Worm (Caenorhabditis elegans) whole organism, L1 larva: ENCODE data around the gene F43G6.7.

ENCODE experiments used
- C04F5.9 ChIP-seq: sonication (generic microtip); optimal IDR thresholded peaks from 2 replicates; lab custom pipeline; 2016; ENCODE audit warnings: missing genetic modification characterization, missing compliant biosample characterization
- C16A3.4 ChIP-seq: fragments of 150-350 bp; optimal IDR thresholded peaks from 2 replicates; lab custom pipeline; 2014; ENCODE audit warnings: missing biosample characterization, missing genetic modification characterization
- Y116A8C.19 ChIP-seq: sonication (generic microtip); optimal IDR thresholded peaks from 2 replicates; lab custom pipeline; 2016; ENCODE audit warnings: missing compliant biosample characterization, missing genetic modification characterization, borderline replicate concordance
- aha-1 ChIP-seq: fragments of 150-350 bp; optimal IDR thresholded peaks from 2 replicates; lab custom pipeline; 2014; ENCODE audit warnings: missing biosample characterization, missing genetic modification characterization
- aly-2 ChIP-seq: fragments of 150-350 bp; optimal IDR thresholded peaks from 2 replicates; lab custom pipeline; 2014; ENCODE audit warnings: missing biosample characterization, missing genetic modification characterization
- blmp-1 ChIP-seq: fragments of 150-350 bp; optimal IDR thresholded peaks from 2 replicates; lab custom pipeline; 2014; ENCODE audit warnings: missing biosample characterization, missing genetic modification characterization
- ceh-82 ChIP-seq, 3 experiments: fragments of 150-350 bp in 1 of 3; sonication (generic microtip) in 2 of 3; optimal IDR thresholded peaks; 2 replicates each; lab custom pipeline; 2014 to 2017; ENCODE audit warnings: missing biosample characterization in 3 of 3, missing genetic modification characterization in 3 of 3
- ceh-88 ChIP-seq: fragments of 200-800 bp; sonication (Bioruptor generic); IDR thresholded peaks from 2 replicates; pipeline ENCODE4 v1.3.6; 2022; ENCODE audit warnings: missing genetic modification characterization, missing compliant biosample characterization
- ces-1 ChIP-seq: fragments of 150-350 bp; optimal IDR thresholded peaks from 2 replicates; lab custom pipeline; 2014; ENCODE audit warnings: missing biosample characterization, missing genetic modification reagents, missing genetic modification characterization
- efl-1 ChIP-seq, 4 experiments: fragments of 150-350 bp; optimal IDR thresholded peaks in 3 of 4; peaks in 1 of 4; 1 replicate in 1 of 4; 2 replicates in 3 of 4; lab custom pipeline; 2014; ENCODE audit warnings: missing biosample characterization in 2 of 4, missing genetic modification characterization in 2 of 4, missing genetic modification reagents in 2 of 4
- efl-3 ChIP-seq: fragments of 200-800 bp; sonication (Bioruptor generic); optimal IDR thresholded peaks from 2 replicates; lab custom pipeline; 2018; ENCODE audit warnings: mild to moderate bottlenecking, missing genetic modification characterization, missing compliant biosample characterization
- egl-27 ChIP-seq, 2 experiments: fragments of 150-350 bp in 1 of 2; sonication (generic microtip); optimal IDR thresholded peaks; 3 replicates each; lab custom pipeline; 2017 to 2018; ENCODE audit warnings: missing biosample characterization in 2 of 2, missing genetic modification characterization in 2 of 2, missing genetic modification reagents in 2 of 2
- elt-3 ChIP-seq, 6 experiments: fragments of 150-350 bp in 1 of 6; sonication (generic microtip); optimal IDR thresholded peaks; 2 replicates each; lab custom pipeline; 2017 to 2018; ENCODE audit warnings: missing biosample characterization in 6 of 6, missing genetic modification characterization in 6 of 6, inconsistent platforms in 1 of 6
- fkh-10 ChIP-seq: sonication (generic microtip); optimal IDR thresholded peaks from 2 replicates; lab custom pipeline; 2017; ENCODE audit warnings: missing biosample characterization, missing genetic modification reagents, missing genetic modification characterization
- fkh-8 ChIP-seq: sonication (generic microtip); optimal IDR thresholded peaks from 2 replicates; lab custom pipeline; 2016; ENCODE audit warnings: mild to moderate bottlenecking, missing genetic modification characterization, missing compliant biosample characterization
- fos-1 ChIP-seq: fragments of 150-350 bp; optimal IDR thresholded peaks from 2 replicates; lab custom pipeline; 2014; ENCODE audit warnings: missing biosample characterization, missing genetic modification characterization
- grh-1 ChIP-seq: fragments of 200-800 bp; sonication (Bioruptor generic); IDR thresholded peaks from 2 replicates; pipeline ENCODE4 v1.3.6; 2022; ENCODE audit warnings: missing genetic modification reagents, missing genetic modification characterization, missing compliant biosample characterization
- hlh-17 ChIP-seq: fragments of 200-800 bp; sonication (Bioruptor generic); optimal IDR thresholded peaks from 2 replicates; lab custom pipeline; 2018; ENCODE audit warnings: missing genetic modification characterization, mild to moderate bottlenecking, missing compliant biosample characterization, moderate library complexity, borderline replicate concordance
- lin-13 ChIP-seq: fragments of 150-350 bp; optimal IDR thresholded peaks from 2 replicates; lab custom pipeline; 2014; ENCODE audit warnings: missing biosample characterization, missing genetic modification reagents, missing genetic modification characterization
- lin-14 ChIP-seq: fragments of 200-800 bp; sonication (Bioruptor generic); optimal IDR thresholded peaks from 2 replicates; lab custom pipeline; 2018; ENCODE audit warnings: mild to moderate bottlenecking, missing genetic modification characterization, moderate library complexity, missing compliant biosample characterization
- lin-15B ChIP-seq: fragments of 150-350 bp; sonication (generic microtip); optimal IDR thresholded peaks from 3 replicates; lab custom pipeline; 2014; ENCODE audit warnings: missing biosample characterization, missing genetic modification characterization
- lin-35 ChIP-seq, 2 experiments: fragments of 150-350 bp; optimal IDR thresholded peaks; 2 replicates each; lab custom pipeline; 2014; ENCODE audit warnings: missing biosample characterization in 2 of 2, missing genetic modification characterization in 2 of 2, missing genetic modification reagents in 2 of 2
- lin-39 ChIP-seq: fragments of 150-350 bp; optimal IDR thresholded peaks from 2 replicates; lab custom pipeline; 2014; ENCODE audit warnings: missing biosample characterization, missing genetic modification reagents, missing genetic modification characterization
- lir-3 ChIP-seq: sonication (generic microtip); optimal IDR thresholded peaks from 2 replicates; lab custom pipeline; 2016; ENCODE audit warnings: mild to moderate bottlenecking, missing genetic modification characterization, moderate library complexity, missing compliant biosample characterization; ENCODE audit not compliant: poor library complexity
- lsy-2 ChIP-seq, 2 experiments: fragments of 150-350 bp; optimal IDR thresholded peaks; 2 replicates each; lab custom pipeline; 2014; ENCODE audit warnings: missing biosample characterization in 2 of 2, missing genetic modification characterization in 2 of 2
- mdl-1 ChIP-seq, 2 experiments: fragments of 150-350 bp; optimal IDR thresholded peaks; 2 replicates each; lab custom pipeline; 2014 to 2017; ENCODE audit warnings: missing biosample characterization in 2 of 2, missing genetic modification characterization in 2 of 2, inconsistent platforms in 1 of 2
- mef-2 ChIP-seq: fragments of 150-350 bp; optimal IDR thresholded peaks from 2 replicates; lab custom pipeline; 2014; ENCODE audit warnings: missing biosample characterization, missing genetic modification characterization
- mep-1 ChIP-seq: fragments of 150-350 bp; optimal IDR thresholded peaks from 2 replicates; lab custom pipeline; 2014; ENCODE audit warnings: missing biosample characterization, missing genetic modification characterization
- nhr-11 ChIP-seq: fragments of 150-350 bp; optimal IDR thresholded peaks from 2 replicates; lab custom pipeline; 2014; ENCODE audit warnings: missing biosample characterization, missing genetic modification characterization
- nhr-19 ChIP-seq: fragments of 200-800 bp; sonication (Bioruptor generic); conservative IDR thresholded peaks from 2 replicates; pipeline ENCODE4 v1.3.6; 2022; ENCODE audit warnings: missing genetic modification characterization, missing compliant biosample characterization
- nhr-28 ChIP-seq: fragments of 150-350 bp; optimal IDR thresholded peaks from 2 replicates; lab custom pipeline; 2014; ENCODE audit warnings: missing biosample characterization, missing genetic modification characterization
- nhr-47 ChIP-seq: sonication (generic microtip); optimal IDR thresholded peaks from 2 replicates; lab custom pipeline; 2016; ENCODE audit warnings: mild to moderate bottlenecking, missing genetic modification characterization, moderate library complexity, missing compliant biosample characterization
- nhr-76 ChIP-seq: sonication (generic microtip); optimal IDR thresholded peaks from 2 replicates; lab custom pipeline; 2017; ENCODE audit warnings: missing biosample characterization, missing genetic modification characterization
- nhr-85 ChIP-seq: sonication (generic microtip); peaks from one replicate; lab custom pipeline; 2016; ENCODE audit warnings: missing genetic modification characterization, inconsistent platforms, missing compliant biosample characterization
- nhr-90 ChIP-seq: sonication (generic microtip); optimal IDR thresholded peaks from 2 replicates; lab custom pipeline; 2016; ENCODE audit warnings: mild to moderate bottlenecking, missing genetic modification characterization, missing compliant biosample characterization; ENCODE audit not compliant: poor library complexity
- pax-3 ChIP-seq: fragments of 200-800 bp; sonication (Bioruptor generic); optimal IDR thresholded peaks from 2 replicates; lab custom pipeline; 2018; ENCODE audit warnings: mild to moderate bottlenecking, missing genetic modification characterization, moderate library complexity, missing compliant biosample characterization
- rnt-1 ChIP-seq: sonication (generic microtip); optimal IDR thresholded peaks from 2 replicates; lab custom pipeline; 2016; ENCODE audit warnings: mild to moderate bottlenecking, missing genetic modification characterization, moderate library complexity, missing compliant biosample characterization
- skn-1 ChIP-seq: fragments of 150-350 bp; optimal IDR thresholded peaks from 2 replicates; lab custom pipeline; 2014; ENCODE audit warnings: missing biosample characterization, missing genetic modification characterization
- snu-23 ChIP-seq: sonication (generic microtip); optimal IDR thresholded peaks from 2 replicates; lab custom pipeline; 2016; ENCODE audit warnings: missing genetic modification characterization, missing compliant biosample characterization
- sox-4 ChIP-seq: sonication (generic microtip); optimal IDR thresholded peaks from 2 replicates; lab custom pipeline; 2016; ENCODE audit warnings: missing genetic modification characterization, missing compliant biosample characterization
- swsn-7 ChIP-seq: sonication (generic microtip); optimal IDR thresholded peaks from 2 replicates; lab custom pipeline; 2016; ENCODE audit warnings: missing genetic modification characterization, missing compliant biosample characterization
- tbx-2 ChIP-seq: sonication (generic microtip); optimal IDR thresholded peaks from 2 replicates; lab custom pipeline; 2016; ENCODE audit warnings: missing genetic modification characterization, missing compliant biosample characterization
- tlp-1 ChIP-seq: fragments of 150-350 bp; optimal IDR thresholded peaks from 2 replicates; lab custom pipeline; 2014; ENCODE audit warnings: missing biosample characterization, missing genetic modification characterization
- unc-130 ChIP-seq: fragments of 150-350 bp; optimal IDR thresholded peaks from 2 replicates; lab custom pipeline; 2017; ENCODE audit warnings: missing biosample characterization, missing genetic modification characterization, inconsistent platforms
- unc-30 ChIP-seq: sonication (generic microtip); optimal IDR thresholded peaks from 2 replicates; lab custom pipeline; 2017; ENCODE audit warnings: missing biosample characterization, missing genetic modification characterization
- unc-62 ChIP-seq: fragments of 150-350 bp; optimal IDR thresholded peaks from 2 replicates; lab custom pipeline; 2014; ENCODE audit warnings: missing biosample characterization, missing genetic modification reagents, missing genetic modification characterization
- unc-86 ChIP-seq: sonication (generic microtip); optimal IDR thresholded peaks from 2 replicates; lab custom pipeline; 2016; ENCODE audit warnings: missing genetic modification characterization, missing compliant biosample characterization
- unc-98 ChIP-seq: fragments of 200-800 bp; sonication (Bioruptor generic); IDR thresholded peaks from 2 replicates; pipeline ENCODE4 v1.3.6; 2022; ENCODE audit warnings: missing genetic modification characterization, missing compliant biosample characterization
- ztf-11 ChIP-seq, 2 experiments: sonication (generic microtip); optimal IDR thresholded peaks; 2 replicates each; lab custom pipeline; 2016 to 2017; ENCODE audit warnings: missing genetic modification characterization in 2 of 2, missing biosample characterization in 1 of 2, missing compliant biosample characterization in 1 of 2
- ztf-4 ChIP-seq: fragments of 150-350 bp; optimal IDR thresholded peaks from 2 replicates; lab custom pipeline; 2014; ENCODE audit warnings: missing biosample characterization, missing genetic modification characterization

Gene F43G6.7

DNA sequence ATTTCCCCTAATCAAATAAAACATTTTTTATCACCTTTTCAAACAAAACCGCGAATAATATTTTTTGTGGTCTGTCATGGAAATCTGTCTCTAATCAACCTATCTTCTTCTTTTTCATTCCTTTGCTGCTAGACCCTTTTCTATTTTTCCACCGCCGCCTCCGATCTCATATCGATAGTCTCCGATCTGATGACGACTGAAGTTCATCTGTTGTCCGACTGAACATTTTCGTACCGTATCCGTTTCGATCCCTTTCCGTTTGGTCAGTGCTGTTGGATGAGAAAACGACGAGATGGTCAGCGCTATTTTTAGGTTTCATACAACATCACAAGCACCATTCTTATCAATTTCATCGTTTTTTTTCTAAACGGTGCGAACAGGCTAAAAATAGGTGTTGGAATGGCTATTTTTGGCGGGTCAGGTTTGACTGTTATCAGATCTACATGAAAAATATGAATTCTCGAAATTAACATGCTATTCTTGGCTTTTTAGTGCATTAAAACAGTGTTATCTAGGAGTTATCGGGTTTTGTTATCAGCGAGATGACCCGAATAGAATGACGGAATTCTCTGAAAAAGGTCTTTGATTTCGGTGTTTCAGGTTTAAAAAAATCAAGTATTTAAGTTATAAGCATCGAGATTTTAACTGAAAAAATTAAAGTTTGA, 26.1 kb downstream of the F43G6.7 start (continued):
- TF ChIP-seq mef-2 (peak; percentile 19), fos-1 (tag; lab: Kevin White, UChicago) (no peak), mdl-1 (tag; optimal IDR thresholded peaks at IDR 0.05; lab: Kevin White, UChicago) (peak in 1 of 2 experiments; percentile 27)

DNA sequence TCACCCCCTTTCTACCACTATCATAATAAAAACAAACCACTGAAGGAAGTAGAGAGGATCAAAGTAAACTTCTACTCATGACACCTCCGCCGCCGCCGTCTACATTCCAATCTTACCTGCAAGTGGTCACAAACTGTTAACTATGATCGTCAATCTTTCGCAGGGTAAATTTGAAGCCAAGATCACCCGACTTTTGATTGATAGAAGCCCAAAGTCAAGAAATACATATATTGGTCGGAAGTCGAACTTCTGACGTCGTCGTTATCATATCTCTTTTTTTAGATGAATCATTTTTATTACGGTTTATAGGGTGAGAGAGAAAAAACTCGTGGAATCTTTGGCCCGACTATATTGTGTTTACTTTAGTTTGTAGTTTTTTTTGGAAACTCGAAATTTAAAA, 27.8 kb downstream of the F43G6.7 start:
- TF ChIP-seq grh-1 (GFP tag; lab: Robert Waterston, UW) (no peak), nhr-11 (tag; lab: Kevin White, UChicago) (no peak), swsn-7 (tag; lab: Kevin White, UChicago) (no peak), nhr-90 (tag; lab: Kevin White, UChicago) (peak; percentile 17), pax-3 (tag; lab: Kevin White, UChicago) (no peak), sox-4 (tag; lab: Kevin White, UChicago) (no peak), ceh-82 (tag; optimal IDR thresholded peaks at IDR 0.05; lab: Kevin White, UChicago) (no peak), egl-27 (tag; optimal IDR thresholded peaks at IDR 0.05; lab: Kevin White, UChicago) (no peak), hlh-17 (GFP tag; lab: Kevin White, UChicago) (no peak), elt-3 (tag; optimal IDR thresholded peaks at IDR 0.05; lab: Kevin White, UChicago) (peak in 4 of 6 experiments; percentile 66 to 93 (median 67)), lin-14 (GFP tag; lab: Kevin White, UChicago) (peak; percentile 80), aha-1 (no peak), efl-1 (optimal IDR thresholded peaks at IDR 0.05; lab: Kevin White, UChicago) (no peak), efl-1 (GFP tag; optimal IDR thresholded peaks at IDR 0.05 in 1 of 2; lab: Kevin White, UChicago) (peak in 1 of 2 experiments; percentile 72), lir-3 (tag; lab: Kevin White, UChicago) (no peak), nhr-19 (GFP tag; lab: Robert Waterston, UW) (peak; percentile 24; the same call in 1 of the 2 replicates), ces-1 (no peak), fos-1 (tag; lab: Kevin White, UChicago) (no peak), nhr-76 (tag; lab: Kevin White, UChicago) (no peak), ztf-4 (tag; lab: Kevin White, UChicago) (no peak), unc-62 (GFP tag; lab: Kevin White, UChicago) (no peak), mdl-1 (tag; optimal IDR thresholded peaks at IDR 0.05; lab: Kevin White, UChicago) (no peak), lin-39 (no peak), rnt-1 (no peak), lsy-2 (tag; optimal IDR thresholded peaks at IDR 0.05; lab: Kevin White, UChicago) (peak in 1 of 2 experiments; percentile 28), nhr-47 (peak; percentile 25), aly-2 (tag; lab: Kevin White, UChicago) (no peak), tlp-1 (no peak), blmp-1 (tag; lab: Kevin White, UChicago) (peak; percentile 47), lin-35 (GFP tag; optimal IDR thresholded peaks at IDR 0.05; lab: Kevin White, UChicago) (peak in 1 of 2 experiments; percentile 17), nhr-28 (tag; lab: Kevin White, UChicago) (no peak), unc-130 (tag; lab: Kevin White, UChicago) (no peak), tbx-2 (tag; lab: Kevin White, UChicago) (peak; percentile 41), unc-98 (GFP tag; lab: Robert Waterston, UW) (no peak), ceh-88 (GFP tag; lab: Robert Waterston, UW) (no peak), C04F5.9 (tag; lab: Kevin White, UChicago) (no peak), C16A3.4 (tag; lab: Kevin White, UChicago) (no peak), nhr-85 (tag; lab: Kevin White, UChicago) (peak; percentile 96), skn-1 (tag; lab: Kevin White, UChicago) (no peak), ztf-11 (tag; optimal IDR thresholded peaks at IDR 0.05; lab: Kevin White, UChicago) (no peak), fkh-8 (tag; lab: Kevin White, UChicago) (no peak), Y116A8C.19 (tag; lab: Kevin White, UChicago) (no peak), unc-86 (no peak), lin-15B (tag; lab: Kevin White, UChicago) (no peak), unc-30 (tag; lab: Kevin White, UChicago) (no peak), fkh-10 (GFP tag; lab: Kevin White, UChicago) (no peak), mep-1 (no peak), lin-13 (GFP tag; lab: Kevin White, UChicago) (no peak), efl-3 (GFP tag; lab: Kevin White, UChicago) (no peak), snu-23 (GFP tag; lab: Kevin White, UChicago) (peak; percentile 13)
